Worm (Caenorhabditis elegans): ENCODE results near the gene T09A5.4.

T09A5.4 gene

DNA sequence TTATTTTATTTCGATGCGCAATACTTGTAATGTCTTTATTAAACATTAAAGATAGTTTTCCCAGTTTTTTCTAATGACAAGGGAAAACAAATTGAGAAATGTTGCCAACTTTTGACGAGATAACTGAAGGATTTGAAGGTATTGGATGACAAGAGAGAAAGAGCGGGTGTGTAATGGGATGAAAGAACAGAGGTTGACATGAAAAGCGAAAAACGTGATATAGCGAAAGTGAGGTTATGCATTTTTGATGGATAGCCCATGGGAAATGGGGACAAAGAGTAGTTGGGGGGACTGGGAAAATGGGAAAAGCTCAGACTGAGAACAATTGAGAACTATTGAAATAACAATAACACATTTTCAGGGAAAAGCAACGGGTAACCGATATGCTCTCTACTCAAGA, 49.2 kb downstream of the T09A5.4 start:
- TF ChIP-seq aly-1 (tag; optimal IDR thresholded peaks at IDR 0.05) (no peak), tbx-11 (GFP tag; IDR thresholded peaks at IDR 0.05) (no peak), sea-1 (GFP tag; conservative IDR thresholded peaks at IDR 0.05) (no peak), ceh-36 (tag; optimal IDR thresholded peaks at IDR 0.05) (no peak), hnd-1 (tag; optimal IDR thresholded peaks at IDR 0.05) (no peak), F13C5.2 (tag; optimal IDR thresholded peaks at IDR 0.05) (no peak), tbx-37 (GFP tag; conservative IDR thresholded peaks at IDR 0.05) (no peak), ceh-13 (GFP tag; optimal IDR thresholded peaks at IDR 0.05) (no peak), tra-4 (tag; optimal IDR thresholded peaks at IDR 0.05) (no peak), ama-1 (optimal IDR thresholded peaks at IDR 0.05) (no peak)
